Fruit fly (Drosophila melanogaster): ENCODE results near the gene Osi11.
A peak's percentile ranks its signal among the peaks of the same experiment; 100 is the strongest.

The Osi11 gene

DNA sequence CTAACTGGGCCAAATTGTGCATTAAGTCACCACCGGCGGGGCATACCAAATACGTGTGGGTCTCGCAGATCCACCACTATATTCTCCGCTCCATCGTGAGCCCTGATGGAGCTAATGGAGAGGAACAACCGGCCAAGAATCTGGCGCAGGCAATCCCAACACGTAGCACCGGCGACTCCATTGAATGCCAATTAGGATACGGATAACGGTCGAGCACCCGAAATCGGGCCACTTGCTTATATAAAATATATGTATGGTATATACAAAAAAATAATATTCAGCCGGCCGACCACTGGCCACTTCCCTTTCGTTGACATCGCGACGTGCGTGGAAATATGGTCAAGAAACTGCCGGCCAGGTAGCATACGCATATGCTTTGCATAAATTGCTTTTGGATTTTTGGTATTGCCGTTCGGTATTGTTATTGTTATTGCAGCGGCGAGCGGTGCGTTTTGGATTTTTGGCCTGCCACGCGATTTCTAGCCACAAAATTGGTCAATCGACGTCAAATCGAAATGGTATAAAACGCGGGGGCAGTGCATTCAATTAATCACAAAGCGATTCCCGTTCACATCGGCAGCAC, 32.8 kb upstream of the Osi11 start, which contains the start of gene Osi15 (continued):
- TF ChIP-seq sqz (GFP tag; optimal IDR thresholded peaks at IDR 0.05) (no peak), CrebB (tag; optimal IDR thresholded peaks at IDR 0.05) (no peak), kni (GFP tag; optimal IDR thresholded peaks at IDR 0.05) (peak; percentile 83), CG7987 (GFP tag; optimal IDR thresholded peaks at IDR 0.05) (no peak), CG3838 (GFP tag; optimal IDR thresholded peaks at IDR 0.05) (no peak), Opbp (GFP tag; IDR thresholded peaks at IDR 0.05; ENCODE audit: partially characterized antibody) (no peak), Dbx (GFP tag; IDR thresholded peaks at IDR 0.05) (no peak), CG7839 (tag; optimal IDR thresholded peaks at IDR 0.05) (no peak), CG9932 (GFP tag; IDR thresholded peaks at IDR 0.05) (no peak), bbx (GFP tag; IDR thresholded peaks at IDR 0.05; ENCODE audit: partially characterized antibody) (no peak), wor (GFP tag; IDR thresholded peaks at IDR 0.05) (no peak), CG30403 (GFP tag; optimal IDR thresholded peaks at IDR 0.05) (no peak), CG32532 (GFP tag; IDR thresholded peaks at IDR 0.05) (no peak), CG2116 (GFP tag; optimal IDR thresholded peaks at IDR 0.05) (no peak), Atf-2 (GFP tag; optimal IDR thresholded peaks at IDR 0.05) (no peak), Poxn (GFP tag; IDR thresholded peaks at IDR 0.05) (no peak), CG12155 (GFP tag; optimal IDR thresholded peaks at IDR 0.05) (no peak), CG6813 (GFP tag; optimal IDR thresholded peaks at IDR 0.05) (no peak)

DNA sequence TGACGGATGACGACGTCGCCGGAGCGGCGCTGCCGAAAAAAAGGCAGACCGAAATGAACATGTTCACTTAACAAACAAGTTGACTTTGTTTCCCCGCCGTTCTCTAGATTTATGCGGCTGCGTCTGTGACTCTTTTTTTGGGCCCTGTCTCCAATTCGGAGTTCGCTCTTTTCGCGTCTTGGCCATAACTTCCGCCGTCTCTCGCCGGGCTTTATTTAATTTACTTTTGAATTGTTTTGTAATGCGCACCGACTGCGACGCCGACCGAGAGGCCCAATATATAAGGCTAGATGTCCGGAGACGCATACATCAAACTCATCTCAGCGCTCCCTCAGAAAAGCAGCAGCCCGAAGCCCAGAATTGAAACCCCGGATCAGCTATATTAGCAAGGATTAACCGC, 30.3 kb upstream of the Osi11 start, which contains the start of gene Osi14:
Gene Osi14 (plus strand): TSS at position 301 of the 400 bp plus-strand sequence.
- TF ChIP-seq her (GFP tag; optimal IDR thresholded peaks at IDR 0.05) (no peak), chinmo (GFP tag; IDR thresholded peaks at IDR 0.05; ENCODE audit: partially characterized antibody) (0 out of 4 replicates have a peak, but pooled peaks have one; percentile 72)

DNA sequence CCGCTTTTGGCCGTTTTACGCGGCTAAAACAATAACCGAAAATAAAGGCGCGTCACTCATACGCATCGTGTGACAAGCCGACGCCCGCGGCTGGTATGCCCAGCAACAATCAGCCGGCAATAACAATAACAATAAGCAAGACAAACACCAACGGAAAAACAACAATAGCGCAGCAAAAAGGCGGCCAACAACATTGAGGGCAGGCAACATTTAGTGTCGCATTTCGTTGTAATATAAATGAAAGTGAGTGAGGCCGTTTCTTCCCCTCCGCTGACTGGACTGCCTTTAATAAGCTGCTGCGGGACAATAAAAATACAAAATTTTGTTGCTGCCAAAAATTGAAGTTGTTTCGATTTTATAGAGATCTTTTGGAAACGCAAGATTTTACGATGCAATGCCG, 28.6 kb upstream of the Osi11 start:
- TF ChIP-seq chinmo (GFP tag; IDR thresholded peaks at IDR 0.05; ENCODE audit: partially characterized antibody), result 0 out of 4 replicates have a peak, but pooled peaks have one; percentile 49
- TF ChIP-seq Xbp1 (GFP tag; optimal IDR thresholded peaks at IDR 0.05), result no peak
- TF ChIP-seq CG11504 (tag; optimal IDR thresholded peaks at IDR 0.05), result peak; percentile 53
- TF ChIP-seq Blimp-1 (GFP tag; optimal IDR thresholded peaks at IDR 0.05), result peak; percentile 82
- TF ChIP-seq Sox102F (GFP tag; optimal IDR thresholded peaks at IDR 0.05), result peak; percentile 0
- TF ChIP-seq kni (GFP tag; optimal IDR thresholded peaks at IDR 0.05), result peak; percentile 46
- TF ChIP-seq Dek (tag; optimal IDR thresholded peaks at IDR 0.05), result no peak
- no peak for TF ChIP-seq fd102C (GFP tag; optimal IDR thresholded peaks at IDR 0.05)
- no peak for TF ChIP-seq CG3407 (GFP tag; optimal IDR thresholded peaks at IDR 0.05)
- no peak for TF ChIP-seq CG10366 (GFP tag; IDR thresholded peaks at IDR 0.05)
- no peak for TF ChIP-seq CoRest (tag; optimal IDR thresholded peaks at IDR 0.05)
- peak; percentile 16 for TF ChIP-seq abd-A (tag; optimal IDR thresholded peaks at IDR 0.05)
- no peak for TF ChIP-seq CG32772 (GFP tag; IDR thresholded peaks at IDR 0.05)
- TF ChIP-seq sd (tag; optimal IDR thresholded peaks at IDR 0.05), result peak; percentile 72
- TF ChIP-seq ci (GFP tag; IDR thresholded peaks at IDR 0.05), result peak; percentile 47; the same call in 1 of the 3 replicates

DNA sequence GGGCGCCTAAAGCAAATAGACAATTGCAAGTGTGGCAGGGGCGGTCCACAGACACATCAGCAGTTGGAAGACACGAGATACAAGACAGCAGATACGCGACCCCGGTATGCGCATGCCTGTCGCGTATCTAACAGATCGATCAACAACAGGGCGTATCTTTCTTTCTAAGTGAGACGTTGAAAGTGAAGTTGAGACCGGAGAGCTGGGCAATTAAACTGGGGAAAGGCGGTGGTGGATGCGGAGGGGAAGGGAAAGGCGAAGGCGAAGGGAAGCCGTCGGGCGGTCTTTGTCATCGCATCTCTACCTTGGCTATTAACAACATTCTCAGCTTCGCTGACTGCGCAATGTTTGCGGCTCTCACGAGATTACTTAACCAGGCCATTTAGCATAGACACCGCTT, 25.5 kb upstream of the Osi11 start:
- TF ChIP-seq croc (GFP tag; conservative IDR thresholded peaks at IDR 0.05) (no peak), Xrp1 (GFP tag; IDR thresholded peaks at IDR 0.05) (no peak), crol (GFP tag; IDR thresholded peaks at IDR 0.05) (peak; percentile 57; the same call in 1 of the 2 replicates), Sin3A (optimal IDR thresholded peaks at IDR 0.05) (no peak), CG7928 (GFP tag; optimal IDR thresholded peaks at IDR 0.05) (no peak), sd (tag; optimal IDR thresholded peaks at IDR 0.05) (peak; percentile 44), grn (GFP tag; optimal IDR thresholded peaks at IDR 0.05) (peak; percentile 74), nerfin-2 (GFP tag; IDR thresholded peaks at IDR 0.05; ENCODE audit: partially characterized antibody) (no peak), hbn (GFP tag; IDR thresholded peaks at IDR 0.05; ENCODE audit: partially characterized antibody) (no peak), kni (GFP tag; optimal IDR thresholded peaks at IDR 0.05) (peak; percentile 57), tio (GFP tag; optimal IDR thresholded peaks at IDR 0.05) (no peak), Blimp-1 (GFP tag; optimal IDR thresholded peaks at IDR 0.05) (peak; percentile 86), gcm2 (GFP tag; optimal IDR thresholded peaks at IDR 0.05) (no peak), CG11560 (tag; IDR thresholded peaks at IDR 0.05) (0 out of 3 replicates have a peak, but pooled peaks have one; percentile 7), repo (GFP tag; optimal IDR thresholded peaks at IDR 0.05) (no peak)
